Worm (Caenorhabditis elegans): Measurements from ENCODE around the gene F09G8.7.
A peak's percentile ranks its signal among the peaks of the same experiment; 100 is the strongest.

F09G8.7 gene

ce11 chrIII:8235358-8235757 is 32.8 kb downstream of the F09G8.7 start, which contains the start of gene C02F5.14:
Gene C02F5.14 (minus strand): TSS chrIII:8235514.
- TF ChIP-seq dao-5 (tag; optimal IDR thresholded peaks at IDR 0.05): no peak

- no peak for TF ChIP-seq W03F9.2 (tag; optimal IDR thresholded peaks at IDR 0.05)
Measured at ce11 chrIII:8232634-8233033, 35.5 kb downstream of the F09G8.7 start, which contains the start of gene henn-1. Gene henn-1 (plus strand): TSS chrIII:8232651.

- TF ChIP-seq dao-5 (tag; optimal IDR thresholded peaks at IDR 0.05) (no peak), W03F9.2 (tag; optimal IDR thresholded peaks at IDR 0.05) (no peak), him-1 (tag; optimal IDR thresholded peaks at IDR 0.05) (no peak)
Measured at ce11 chrIII:8229480-8229879, 38.7 kb downstream of the F09G8.7 start.

- TF ChIP-seq dao-5 (tag; optimal IDR thresholded peaks at IDR 0.05) (no peak), him-1 (tag; optimal IDR thresholded peaks at IDR 0.05) (no peak), W03F9.2 (tag; optimal IDR thresholded peaks at IDR 0.05) (no peak)
Measured at ce11 chrIII:8228916-8229315, 39.2 kb downstream of the F09G8.7 start.

- TF ChIP-seq dao-5 (tag; optimal IDR thresholded peaks at IDR 0.05): no peak
- TF ChIP-seq W03F9.2 (tag; optimal IDR thresholded peaks at IDR 0.05): peak; percentile 2
- peak; percentile 84 for TF ChIP-seq him-1 (tag; optimal IDR thresholded peaks at IDR 0.05)
Measured at ce11 chrIII:8227511-8227910, 40.6 kb downstream of the F09G8.7 start, which contains the start of gene fbxl-1. Gene fbxl-1 (plus strand): TSS chrIII:8227830.

ce11 chrIII:8226178-8226577 is 42.0 kb downstream of the F09G8.7 start, which contains the start of gene rfs-1:
Gene rfs-1 (plus strand): TSS chrIII:8226478.
- TF ChIP-seq him-1 (tag; optimal IDR thresholded peaks at IDR 0.05) (no peak), W03F9.2 (tag; optimal IDR thresholded peaks at IDR 0.05) (no peak), dao-5 (tag; optimal IDR thresholded peaks at IDR 0.05) (no peak)

ce11 chrIII:8224769-8225168 is 43.4 kb downstream of the F09G8.7 start, which contains the start of gene mob-4:
Gene mob-4 (plus strand): TSS chrIII:8225097.
- TF ChIP-seq him-1 (tag; optimal IDR thresholded peaks at IDR 0.05) (no peak), W03F9.2 (tag; optimal IDR thresholded peaks at IDR 0.05) (no peak), dao-5 (tag; optimal IDR thresholded peaks at IDR 0.05) (no peak)

- TF ChIP-seq dao-5 (tag; optimal IDR thresholded peaks at IDR 0.05) (no peak), him-1 (tag; optimal IDR thresholded peaks at IDR 0.05) (no peak), W03F9.2 (tag; optimal IDR thresholded peaks at IDR 0.05) (no peak)
Measured at ce11 chrIII:8220081-8220480, 48.1 kb downstream of the F09G8.7 start.
